Fruit fly (Drosophila melanogaster) whole organism, embryonic: ENCODE results near the gene CG14868.

Experiments
- Ada2b ChIP-seq: fragments of 200-800 bp; sonication (Bioruptor generic); IDR thresholded peaks from 2 replicates; pipeline ENCODE4 v1.3.6; 2022; ENCODE audit warnings: missing biosample characterization, missing genetic modification characterization
- BEAF-32 ChIP-seq: fragments of 200-800 bp; sonication (Bioruptor generic); optimal IDR thresholded peaks from 3 replicates; lab custom pipeline; 2017; ENCODE audit warnings: missing biosample characterization, missing genetic modification characterization, mild to moderate bottlenecking, moderate library complexity, missing genetic modification reagents
- CG10274 ChIP-seq: fragments of 200-800 bp; sonication (Bioruptor generic); optimal IDR thresholded peaks from 3 replicates; lab custom pipeline; 2017; ENCODE audit warnings: missing biosample characterization, mild to moderate bottlenecking, missing genetic modification characterization
- CG10654 ChIP-seq: fragments of 200-800 bp; sonication (Bioruptor generic); optimal IDR thresholded peaks from 2 replicates; lab custom pipeline; 2016; ENCODE audit warnings: missing biosample characterization, missing genetic modification characterization
- CG14710 ChIP-seq: fragments of 200-800 bp; sonication (Bioruptor generic); optimal IDR thresholded peaks from 3 replicates; lab custom pipeline; 2019; ENCODE audit warnings: missing biosample characterization, mild to moderate bottlenecking, missing genetic modification characterization, moderate library complexity
- CG15696 ChIP-seq: fragments of 200-800 bp; sonication (Bioruptor generic); optimal IDR thresholded peaks from 2 replicates; lab custom pipeline; 2019; ENCODE audit warnings: missing biosample characterization, mild to moderate bottlenecking, missing genetic modification characterization, moderate library complexity
- CG16863 ChIP-seq: fragments of 200-800 bp; sonication (Bioruptor generic); optimal IDR thresholded peaks from 3 replicates; lab custom pipeline; 2016; ENCODE audit warnings: missing biosample characterization, missing genetic modification characterization
- CG1792 ChIP-seq: fragments of 200-800 bp; sonication (Bioruptor generic); optimal IDR thresholded peaks from 2 replicates; lab custom pipeline; 2016; ENCODE audit warnings: missing biosample characterization, missing genetic modification characterization
- CG18011 ChIP-seq: fragments of 200-800 bp; sonication (Bioruptor generic); optimal IDR thresholded peaks from 2 replicates; lab custom pipeline; 2017; ENCODE audit warnings: missing biosample characterization, missing genetic modification characterization, mild to moderate bottlenecking, moderate library complexity, missing genotype
- CG31365 ChIP-seq: fragments of 200-800 bp; sonication (Bioruptor generic); optimal IDR thresholded peaks from 2 replicates; lab custom pipeline; 2018; ENCODE audit warnings: missing biosample characterization, mild to moderate bottlenecking, missing genetic modification characterization
- CG31441 ChIP-seq: fragments of 200-800 bp; sonication (Bioruptor generic); IDR thresholded peaks from 2 replicates; pipeline ENCODE4 v1.3.6; 2022; ENCODE audit warnings: missing biosample characterization, missing genetic modification characterization
- CG34376 ChIP-seq: fragments of 200-800 bp; sonication (Bioruptor generic); optimal IDR thresholded peaks from 2 replicates; lab custom pipeline; 2018; ENCODE audit warnings: missing biosample characterization, mild to moderate bottlenecking, missing genetic modification characterization
- CG3838 ChIP-seq: fragments of 200-800 bp; sonication (Bioruptor generic); optimal IDR thresholded peaks from 3 replicates; lab custom pipeline; 2016; ENCODE audit warnings: missing biosample characterization, missing genetic modification characterization
- CG4328 ChIP-seq: fragments of 200-800 bp; sonication (Bioruptor generic); optimal IDR thresholded peaks from 3 replicates; lab custom pipeline; 2017; ENCODE audit warnings: missing biosample characterization, missing genetic modification reagents, missing genetic modification characterization
- CG4707 ChIP-seq: fragments of 200-800 bp; sonication (Bioruptor generic); optimal IDR thresholded peaks from 2 replicates; lab custom pipeline; 2018; ENCODE audit warnings: missing biosample characterization, mild to moderate bottlenecking, missing genetic modification characterization, moderate library complexity
- CG6683 ChIP-seq: fragments of 200-800 bp; sonication (Bioruptor generic); optimal IDR thresholded peaks from 2 replicates; lab custom pipeline; 2017; ENCODE audit warnings: missing biosample characterization, mild to moderate bottlenecking, missing genetic modification characterization, missing genetic modification reagents
- CG6765 ChIP-seq: fragments of 200-800 bp; sonication (Bioruptor generic); optimal IDR thresholded peaks from 3 replicates; lab custom pipeline; 2017; ENCODE audit warnings: missing biosample characterization, mild to moderate bottlenecking, missing genetic modification characterization
- CG7556 ChIP-seq: fragments of 200-800 bp; sonication (Bioruptor generic); optimal IDR thresholded peaks from 2 replicates; lab custom pipeline; 2017; ENCODE audit warnings: missing biosample characterization, mild to moderate bottlenecking, missing genetic modification characterization
- CG8924 ChIP-seq: fragments of 200-800 bp; optimal IDR thresholded peaks from 3 replicates; lab custom pipeline; 2019; ENCODE audit warnings: missing biosample characterization, mild to moderate bottlenecking, missing genetic modification characterization, moderate library complexity
- CG9727 ChIP-seq: fragments of 200-800 bp; sonication (Bioruptor generic); optimal IDR thresholded peaks from 3 replicates; lab custom pipeline; 2017; ENCODE audit warnings: missing biosample characterization, mild to moderate bottlenecking, missing genetic modification characterization
- CoRest ChIP-seq: fragments of 200-800 bp; sonication (Bioruptor generic); optimal IDR thresholded peaks from 3 replicates; lab custom pipeline; 2018; ENCODE audit warnings: missing biosample characterization, mild to moderate bottlenecking, missing genetic modification characterization, moderate library complexity
- Dref ChIP-seq: fragments of 200-800 bp; sonication (Bioruptor generic); IDR thresholded peaks from 2 replicates; pipeline ENCODE4 v1.3.6; 2022; ENCODE audit warnings: missing biosample characterization, missing genetic modification characterization
- Ets97D ChIP-seq: fragments of 200-800 bp; sonication (Bioruptor generic); optimal IDR thresholded peaks from 3 replicates; lab custom pipeline; 2016; ENCODE audit warnings: missing biosample characterization, missing genetic modification characterization
- HLH3B ChIP-seq: fragments of 200-800 bp; sonication (Bioruptor generic); IDR thresholded peaks from 2 replicates; pipeline ENCODE4 v1.3.6; 2022; ENCODE audit warnings: missing biosample characterization, missing genetic modification characterization
- Hand ChIP-seq: fragments of 200-800 bp; sonication (Bioruptor generic); optimal IDR thresholded peaks from 2 replicates; lab custom pipeline; 2017; ENCODE audit warnings: mild to moderate bottlenecking, missing biosample characterization, missing genetic modification reagents, missing genetic modification characterization
- Lhr ChIP-seq: fragments of 200-800 bp; sonication (Bioruptor generic); optimal IDR thresholded peaks from 3 replicates; lab custom pipeline; 2017; ENCODE audit warnings: mild to moderate bottlenecking, missing biosample characterization, missing genetic modification reagents, missing genetic modification characterization
- Optix ChIP-seq: fragments of 200-800 bp; sonication (Bioruptor generic); IDR thresholded peaks from 3 replicates; pipeline ENCODE4 v1.3.6; 2022; ENCODE audit warnings: missing biosample characterization, missing genetic modification characterization
- Pdp1 ChIP-seq, 2 experiments: fragments of 200-800 bp; sonication (Bioruptor generic); optimal IDR thresholded peaks; 3 replicates each; lab custom pipeline; 2016; ENCODE audit warnings: missing biosample characterization in 2 of 2, missing genetic modification characterization in 2 of 2, mild to moderate bottlenecking in 1 of 2, moderate library complexity in 1 of 2
- Ravus ChIP-seq: fragments of 200-800 bp; sonication (Bioruptor generic); IDR thresholded peaks from 2 replicates; pipeline ENCODE4 v1.3.6; 2022; ENCODE audit warnings: missing biosample characterization, missing genetic modification characterization
- TFAM ChIP-seq: fragments of 200-800 bp; sonication (Bioruptor generic); optimal IDR thresholded peaks from 2 replicates; lab custom pipeline; 2017; ENCODE audit warnings: missing biosample characterization, missing genetic modification characterization, inconsistent platforms
- Taf1 ChIP-seq: fragments of 200-800 bp; sonication (Bioruptor generic); IDR thresholded peaks from 2 replicates; pipeline ENCODE4 v1.3.6; 2022; ENCODE audit warnings: missing biosample characterization, missing genetic modification characterization
- Xbp1 ChIP-seq: fragments of 200-800 bp; sonication (Bioruptor generic); optimal IDR thresholded peaks from 3 replicates; lab custom pipeline; 2016; ENCODE audit warnings: missing biosample characterization, mild to moderate bottlenecking, missing genetic modification characterization
- YL-1 ChIP-seq: fragments of 200-800 bp; sonication (Bioruptor generic); optimal IDR thresholded peaks from 3 replicates; lab custom pipeline; 2017; ENCODE audit warnings: missing biosample characterization, mild to moderate bottlenecking, missing genetic modification characterization
- ab ChIP-seq: fragments of 200-800 bp; sonication (Bioruptor generic); optimal IDR thresholded peaks from 2 replicates; lab custom pipeline; 2016; ENCODE audit warnings: missing biosample characterization, missing genetic modification characterization
- amos ChIP-seq: fragments of 200-800 bp; sonication (Bioruptor generic); IDR thresholded peaks from 2 replicates; pipeline ENCODE4 v1.3.6; 2022; ENCODE audit warnings: missing biosample characterization, missing genetic modification characterization; ENCODE audit not compliant: partially characterized antibody
- ase ChIP-seq: fragments of 200-800 bp; sonication (Bioruptor generic); IDR thresholded peaks from 3 replicates; pipeline ENCODE4 v1.3.6; 2022; ENCODE audit warnings: missing biosample characterization, missing genetic modification characterization
- cas ChIP-seq: fragments of 200-800 bp; sonication (Bioruptor generic); IDR thresholded peaks from 2 replicates; pipeline ENCODE4 v1.3.6; 2022; ENCODE audit warnings: missing biosample characterization, missing genetic modification characterization
- crp ChIP-seq, 2 experiments: fragments of 200-800 bp; sonication (Bioruptor generic); optimal IDR thresholded peaks; 2 replicates in 1 of 2; 3 replicates in 1 of 2; lab custom pipeline; 2017; ENCODE audit warnings: missing biosample characterization in 2 of 2, missing genetic modification characterization in 2 of 2, mild to moderate bottlenecking in 1 of 2, moderate library complexity in 1 of 2
- danr ChIP-seq: fragments of 200-800 bp; sonication (Bioruptor generic); IDR thresholded peaks from 2 replicates; pipeline ENCODE4 v1.3.6; 2022; ENCODE audit warnings: missing biosample characterization, missing genetic modification characterization
- dmrt11E ChIP-seq: fragments of 200-800 bp; sonication (Bioruptor generic); optimal IDR thresholded peaks from 3 replicates; lab custom pipeline; 2018; ENCODE audit warnings: missing biosample characterization, mild to moderate bottlenecking, missing genetic modification characterization, moderate library complexity
- eyg ChIP-seq: fragments of 200-800 bp; sonication (Bioruptor generic); optimal IDR thresholded peaks from 3 replicates; lab custom pipeline; 2016; ENCODE audit warnings: missing biosample characterization, missing genetic modification characterization
- gce ChIP-seq: fragments of 200-800 bp; sonication (Bioruptor generic); IDR thresholded peaks from 3 replicates; pipeline ENCODE4 v1.3.6; 2022; ENCODE audit warnings: missing biosample characterization, missing genetic modification characterization
- grn ChIP-seq: fragments of 200-800 bp; sonication (Bioruptor generic); optimal IDR thresholded peaks from 3 replicates; lab custom pipeline; 2017; ENCODE audit warnings: missing biosample characterization, missing genetic modification characterization
- hbn ChIP-seq: fragments of 200-800 bp; sonication (Bioruptor generic); IDR thresholded peaks from 2 replicates; pipeline ENCODE4 v1.3.6; 2022; ENCODE audit warnings: missing biosample characterization, missing genetic modification characterization; ENCODE audit not compliant: partially characterized antibody
- mirr ChIP-seq: fragments of 200-800 bp; sonication (Bioruptor generic); optimal IDR thresholded peaks from 3 replicates; lab custom pipeline; 2018; ENCODE audit warnings: missing biosample characterization, mild to moderate bottlenecking, missing genetic modification characterization
- phol ChIP-seq: fragments of 200-800 bp; sonication (Bioruptor generic); optimal IDR thresholded peaks from 3 replicates; lab custom pipeline; 2018; ENCODE audit warnings: missing biosample characterization, mild to moderate bottlenecking, missing genetic modification characterization, moderate library complexity
- pita ChIP-seq: fragments of 200-800 bp; sonication (Bioruptor generic); optimal IDR thresholded peaks from 2 replicates; lab custom pipeline; 2017; ENCODE audit warnings: missing biosample characterization, mild to moderate bottlenecking, missing genetic modification characterization
- pnt ChIP-seq: fragments of 200-800 bp; sonication (Bioruptor generic); optimal IDR thresholded peaks from 3 replicates; lab custom pipeline; 2016; ENCODE audit warnings: missing biosample characterization, missing genetic modification characterization
- sima ChIP-seq: fragments of 200-800 bp; sonication (Bioruptor generic); optimal IDR thresholded peaks from 2 replicates; lab custom pipeline; 2016; ENCODE audit warnings: missing biosample characterization, missing genetic modification characterization
- unpg ChIP-seq: fragments of 200-800 bp; sonication (Bioruptor generic); optimal IDR thresholded peaks from 3 replicates; lab custom pipeline; 2018; ENCODE audit warnings: missing biosample characterization, mild to moderate bottlenecking, missing genetic modification characterization, moderate library complexity
- wdn ChIP-seq: fragments of 200-800 bp; sonication (Bioruptor generic); IDR thresholded peaks from 2 replicates; pipeline ENCODE4 v1.3.6; 2022; ENCODE audit warnings: missing biosample characterization, missing genetic modification characterization

CG14868 gene

dm6 chr3R:15347822-15348221 is 21.9 kb downstream of the CG14868 start, which contains the start of the genes CG42726 and CG42727 (continued):
- TF ChIP-seq Taf1 (no peak), CG18011 (GFP tag; lab: Kevin White, UChicago) (no peak), CG16863 (no peak), Lhr (GFP tag; lab: Kevin White, UChicago) (no peak), CG31365 (tag; lab: Kevin White, UChicago) (no peak), HLH3B (GFP tag; lab: Robert Waterston, UW) (no peak), CG4707 (GFP tag; lab: Kevin White, UChicago) (no peak), CG7556 (peak; percentile 2), CG10274 (GFP tag; lab: Kevin White, UChicago) (no peak), CG9727 (GFP tag; lab: Kevin White, UChicago) (peak; percentile 8), Xbp1 (peak; percentile 37), Dref (GFP tag; lab: Robert Waterston, UW) (peak; percentile 41; the same call in 1 of the 2 replicates), wdn (no peak), CG34376 (GFP tag; lab: Kevin White, UChicago) (no peak), CG14710 (peak; percentile 26), ase (GFP tag; lab: Robert Waterston, UW) (no peak), CG8924 (tag; lab: Kevin White, UChicago) (no peak), CG4328 (GFP tag; lab: Kevin White, UChicago) (no peak), pita (GFP tag; lab: Kevin White, UChicago) (no peak), CG6683 (GFP tag; lab: Kevin White, UChicago) (no peak), CG6765 (GFP tag; lab: Kevin White, UChicago) (no peak), Ada2b (GFP tag; lab: Robert Waterston, UW) (no peak), Hand (GFP tag; lab: Kevin White, UChicago) (no peak), mirr (GFP tag; lab: Kevin White, UChicago) (no peak), dmrt11E (tag; lab: Kevin White, UChicago) (peak; percentile 9), CG15696 (peak; percentile 1), CG3838 (GFP tag; lab: Kevin White, UChicago) (peak; percentile 2), crp (GFP tag; optimal IDR thresholded peaks at IDR 0.05; lab: Kevin White, UChicago) (peak in 1 of 2 experiments; percentile 62), Optix (GFP tag; lab: Robert Waterston, UW) (no peak), danr (GFP tag; lab: Robert Waterston, UW) (no peak), YL-1 (GFP tag; lab: Kevin White, UChicago) (peak; percentile 21), TFAM (GFP tag; lab: Kevin White, UChicago) (no peak), eyg (GFP tag; lab: Kevin White, UChicago) (no peak), hbn (GFP tag; lab: Robert Waterston, UW) (no peak), CG1792 (GFP tag; lab: Kevin White, UChicago) (no peak), pnt (GFP tag; lab: Kevin White, UChicago) (no peak), sima (GFP tag; lab: Kevin White, UChicago) (no peak), gce (GFP tag; lab: Robert Waterston, UW) (0 out of 3 replicates have a peak, but pooled peaks have one; percentile 27), phol (tag; lab: Kevin White, UChicago) (peak; percentile 47), CG10654 (GFP tag; lab: Kevin White, UChicago) (peak; percentile 3), ab (no peak), CoRest (tag; lab: Kevin White, UChicago) (peak; percentile 22), Ets97D (no peak), grn (GFP tag; lab: Kevin White, UChicago) (no peak), amos (GFP tag; lab: Robert Waterston, UW) (no peak), CG31441 (GFP tag; lab: Robert Waterston, UW) (no peak; the same call in 1 of the 2 replicates), Pdp1 (GFP tag; optimal IDR thresholded peaks at IDR 0.05; lab: Kevin White, UChicago) (peak in 1 of 2 experiments; percentile 31), cas (GFP tag; lab: Robert Waterston, UW) (no peak), BEAF-32 (GFP tag; lab: Kevin White, UChicago) (peak; percentile 14), Ravus (GFP tag; lab: Robert Waterston, UW) (no peak), unpg (GFP tag; lab: Kevin White, UChicago) (peak; percentile 50)
